Fruit fly (Drosophila melanogaster): ENCODE results near the gene dpr16.

The dpr16 gene

dm6 chr3R:5108034-5108433 lies 42.7 kb upstream of the dpr16 start (continued):
- peak; percentile 83 for TF ChIP-seq scrt (GFP tag; optimal IDR thresholded peaks at IDR 0.05)
- TF ChIP-seq unc-4 (GFP tag; IDR thresholded peaks at IDR 0.05; ENCODE audit: partially characterized antibody) = no peak
- TF ChIP-seq CG1529 (GFP tag; optimal IDR thresholded peaks at IDR 0.05) = peak; percentile 90
- TF ChIP-seq tio (GFP tag; optimal IDR thresholded peaks at IDR 0.05) = peak; percentile 60
- TF ChIP-seq CG34422 (GFP tag; IDR thresholded peaks at IDR 0.05) = 0 out of 3 replicates have a peak, but pooled peaks have one; percentile 32
- peak; percentile 50 for TF ChIP-seq mam (GFP tag; optimal IDR thresholded peaks at IDR 0.05)
- peak; percentile 81 for TF ChIP-seq Spps (tag; optimal IDR thresholded peaks at IDR 0.05)
- peak; percentile 77 for TF ChIP-seq gce (GFP tag; IDR thresholded peaks at IDR 0.05)
- peak; percentile 59 for TF ChIP-seq CG4820 (GFP tag; optimal IDR thresholded peaks at IDR 0.05)
- TF ChIP-seq schlank (tag; optimal IDR thresholded peaks at IDR 0.05) = peak; percentile 89
- TF ChIP-seq Camta (GFP tag; optimal IDR thresholded peaks at IDR 0.05) = peak; percentile 85
- peak; percentile 69 for TF ChIP-seq grn (GFP tag; optimal IDR thresholded peaks at IDR 0.05)
- peak; percentile 93 for TF ChIP-seq CG10543 (GFP tag; optimal IDR thresholded peaks at IDR 0.05)
- TF ChIP-seq gem (tag; optimal IDR thresholded peaks at IDR 0.05) = peak; percentile 86
- peak; percentile 94 for TF ChIP-seq CG3407 (GFP tag; optimal IDR thresholded peaks at IDR 0.05)
- no peak for TF ChIP-seq Gsc (GFP tag; IDR thresholded peaks at IDR 0.05)
- TF ChIP-seq CG33557 (GFP tag; optimal IDR thresholded peaks at IDR 0.05) = peak; percentile 96
- TF ChIP-seq Abd-B (GFP tag; optimal IDR thresholded peaks at IDR 0.05) = no peak
- TF ChIP-seq danr (GFP tag; IDR thresholded peaks at IDR 0.05) = no peak
- peak; percentile 70 for TF ChIP-seq tap (tag; optimal IDR thresholded peaks at IDR 0.05)
- peak; percentile 71 for TF ChIP-seq disco-r (GFP tag; optimal IDR thresholded peaks at IDR 0.05)
- TF ChIP-seq Xrp1 (GFP tag; IDR thresholded peaks at IDR 0.05) = peak; percentile 89
- peak; percentile 26; the same call in 1 of the 2 replicates for TF ChIP-seq CG32532 (GFP tag; IDR thresholded peaks at IDR 0.05)
- TF ChIP-seq pan (optimal IDR thresholded peaks at IDR 0.05) = no peak
- no peak for TF ChIP-seq pan (GFP tag; optimal IDR thresholded peaks at IDR 0.05 in 1 of 2, IDR thresholded peaks at IDR 0.05 in 1 of 2)
- peak; percentile 93 for TF ChIP-seq nau (GFP tag; optimal IDR thresholded peaks at IDR 0.05)
- TF ChIP-seq CG31441 (GFP tag; IDR thresholded peaks at IDR 0.05) = peak; percentile 85
- TF ChIP-seq Six4 (GFP tag; optimal IDR thresholded peaks at IDR 0.05) = peak; percentile 56
- TF ChIP-seq CG6254 (GFP tag; optimal IDR thresholded peaks at IDR 0.05) = peak; percentile 90
- no peak for TF ChIP-seq ab (GFP tag; optimal IDR thresholded peaks at IDR 0.05)
- peak; percentile 82 for TF ChIP-seq fd102C (GFP tag; optimal IDR thresholded peaks at IDR 0.05)
- TF ChIP-seq HmgZ (tag; optimal IDR thresholded peaks at IDR 0.05) = peak; percentile 91
- peak; percentile 4 for TF ChIP-seq Hmx (GFP tag; optimal IDR thresholded peaks at IDR 0.05)
- peak; percentile 83 for TF ChIP-seq CG2712 (tag; optimal IDR thresholded peaks at IDR 0.05)
- TF ChIP-seq Blimp-1 (GFP tag; optimal IDR thresholded peaks at IDR 0.05) = peak; percentile 89
- TF ChIP-seq CG1832 (GFP tag; optimal IDR thresholded peaks at IDR 0.05) = no peak
- peak; percentile 68 for TF ChIP-seq psq (GFP tag; optimal IDR thresholded peaks at IDR 0.05)
- peak; percentile 46 for TF ChIP-seq CG9437 (GFP tag; optimal IDR thresholded peaks at IDR 0.05)
- peak; percentile 59 for TF ChIP-seq CG30431 (GFP tag; optimal IDR thresholded peaks at IDR 0.05)
- peak; percentile 81 for TF ChIP-seq crc (GFP tag; optimal IDR thresholded peaks at IDR 0.05)
- TF ChIP-seq abd-A (tag; optimal IDR thresholded peaks at IDR 0.05) = peak; percentile 35
- TF ChIP-seq Eip74EF (GFP tag; optimal IDR thresholded peaks at IDR 0.05) = peak in 1 of 2 experiments; percentile 82
- TF ChIP-seq vnd (GFP tag; IDR thresholded peaks at IDR 0.05; ENCODE audit: partially characterized antibody) = no peak
- peak; percentile 64; the same call in 1 of the 2 replicates for TF ChIP-seq E2f1 (GFP tag; IDR thresholded peaks at IDR 0.05)
- no peak for TF ChIP-seq prd (optimal IDR thresholded peaks at IDR 0.05)
- peak; percentile 9; the same call in 1 of the 3 replicates for TF ChIP-seq prd (GFP tag; IDR thresholded peaks at IDR 0.05)
- peak; percentile 87 for TF ChIP-seq Fer3 (tag; optimal IDR thresholded peaks at IDR 0.05)
- peak; percentile 65 for TF ChIP-seq ERR (GFP tag; optimal IDR thresholded peaks at IDR 0.05)
- TF ChIP-seq Rfx (GFP tag; IDR thresholded peaks at IDR 0.05) = peak; percentile 73
- TF ChIP-seq NfI (GFP tag; optimal IDR thresholded peaks at IDR 0.05) = peak; percentile 70
- peak; percentile 35; the same call in 1 of the 3 replicates for TF ChIP-seq CG11093 (GFP tag; IDR thresholded peaks at IDR 0.05)

Measured in whole organism, embryonic.